Worm (Caenorhabditis elegans): ENCODE measurements around the gene heh-1.

DNA sequence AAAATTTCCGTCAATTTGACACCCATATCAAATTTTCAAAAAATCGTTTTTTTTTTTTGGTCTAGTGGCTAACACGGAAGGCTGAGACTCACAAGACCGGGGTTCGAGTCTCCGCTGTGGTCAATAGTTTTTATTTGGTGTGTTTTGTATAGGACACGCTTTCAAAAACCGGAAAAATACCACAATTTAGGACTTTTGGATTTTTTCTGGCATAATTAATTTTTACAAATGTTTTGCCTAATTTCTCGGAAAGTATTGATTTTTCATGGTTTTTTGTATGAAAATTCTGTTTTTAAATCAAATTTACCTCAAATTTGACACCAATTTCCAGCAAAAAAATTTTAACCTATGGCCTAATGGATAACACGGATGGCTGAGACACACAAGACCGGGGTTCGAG lies 13.3 kb downstream of the heh-1 start, which contains the start of gene mks-1:
- TF ChIP-seq pes-1 (GFP tag; IDR thresholded peaks at IDR 0.05) (no peak), scrt-1 (GFP tag; IDR thresholded peaks at IDR 0.05) (no peak), ceh-13 (GFP tag; optimal IDR thresholded peaks at IDR 0.05) (no peak)

Data from whole organism, early embryonic.